Fruit fly (Drosophila melanogaster) whole organism, embryonic: ENCODE data around the gene CG10365.

Experiments
- B-H1 ChIP-seq: fragments of 200-800 bp; sonication (Bioruptor generic); IDR thresholded peaks from 3 replicates; pipeline ENCODE4 v1.3.6; 2022; ENCODE audit warnings: missing biosample characterization, missing genetic modification characterization
- B-H2 ChIP-seq: fragments of 200-800 bp; sonication (Bioruptor generic); optimal IDR thresholded peaks from 2 replicates; lab custom pipeline; 2018; ENCODE audit warnings: missing biosample characterization, mild to moderate bottlenecking, missing genetic modification characterization
- CG11093 ChIP-seq: fragments of 200-800 bp; sonication (Bioruptor generic); IDR thresholded peaks from 3 replicates; pipeline ENCODE4 v1.3.6; 2022; ENCODE audit warnings: missing biosample characterization, missing genetic modification characterization
- CG12155 ChIP-seq: fragments of 200-800 bp; sonication (Bioruptor generic); optimal IDR thresholded peaks from 3 replicates; lab custom pipeline; 2016; ENCODE audit warnings: missing biosample characterization, missing genetic modification characterization
- CG1233 ChIP-seq: fragments of 200-800 bp; sonication (Bioruptor generic); optimal IDR thresholded peaks from 4 replicates; lab custom pipeline; 2018; ENCODE audit warnings: missing biosample characterization, mild to moderate bottlenecking, missing genetic modification characterization
- CG13296 ChIP-seq: fragments of 200-800 bp; sonication (Bioruptor generic); optimal IDR thresholded peaks from 3 replicates; lab custom pipeline; 2018; ENCODE audit warnings: missing biosample characterization, mild to moderate bottlenecking, missing genetic modification characterization
- CG13424 ChIP-seq: fragments of 200-800 bp; sonication (Bioruptor generic); optimal IDR thresholded peaks from 2 replicates; lab custom pipeline; 2019; ENCODE audit warnings: missing biosample characterization, mild to moderate bottlenecking, missing genetic modification characterization, moderate library complexity
- CG15269 ChIP-seq: fragments of 200-800 bp; sonication (Bioruptor generic); optimal IDR thresholded peaks from 2 replicates; lab custom pipeline; 2018; ENCODE audit warnings: missing biosample characterization, mild to moderate bottlenecking, missing genetic modification characterization, moderate library complexity
- CG18011 ChIP-seq: fragments of 200-800 bp; sonication (Bioruptor generic); optimal IDR thresholded peaks from 2 replicates; lab custom pipeline; 2017; ENCODE audit warnings: missing biosample characterization, missing genetic modification characterization, mild to moderate bottlenecking, moderate library complexity, missing genotype
- CG2202 ChIP-seq: fragments of 200-800 bp; sonication (Bioruptor generic); optimal IDR thresholded peaks from 2 replicates; lab custom pipeline; 2018; ENCODE audit warnings: missing biosample characterization, mild to moderate bottlenecking, missing genetic modification characterization
- CG34376 ChIP-seq: fragments of 200-800 bp; sonication (Bioruptor generic); optimal IDR thresholded peaks from 2 replicates; lab custom pipeline; 2018; ENCODE audit warnings: missing biosample characterization, mild to moderate bottlenecking, missing genetic modification characterization
- CG3847 ChIP-seq: fragments of 200-800 bp; sonication (Bioruptor generic); IDR thresholded peaks from 2 replicates; pipeline ENCODE4 v1.3.6; 2022; ENCODE audit warnings: missing biosample characterization, missing genetic modification characterization
- CG4617 ChIP-seq: fragments of 200-800 bp; sonication (Bioruptor generic); optimal IDR thresholded peaks from 3 replicates; lab custom pipeline; 2016; ENCODE audit warnings: missing biosample characterization, missing genetic modification characterization, borderline replicate concordance
- CG5953 ChIP-seq: fragments of 200-800 bp; sonication (Bioruptor generic); IDR thresholded peaks from 2 replicates; pipeline ENCODE4 v1.3.6; 2022; ENCODE audit warnings: missing biosample characterization, missing genetic modification characterization
- CG6175 ChIP-seq: fragments of 200-800 bp; sonication (Bioruptor generic); IDR thresholded peaks from 3 replicates; pipeline ENCODE4 v1.3.6; 2022; ENCODE audit warnings: missing biosample characterization, missing genetic modification characterization
- CG6272 ChIP-seq: fragments of 200-800 bp; sonication (Bioruptor generic); IDR thresholded peaks from 2 replicates; pipeline ENCODE4 v1.3.6; 2022; ENCODE audit warnings: missing biosample characterization, missing genetic modification characterization
- CG6683 ChIP-seq: fragments of 200-800 bp; sonication (Bioruptor generic); optimal IDR thresholded peaks from 2 replicates; lab custom pipeline; 2017; ENCODE audit warnings: missing biosample characterization, mild to moderate bottlenecking, missing genetic modification characterization, missing genetic modification reagents
- CG6765 ChIP-seq: fragments of 200-800 bp; sonication (Bioruptor generic); optimal IDR thresholded peaks from 3 replicates; lab custom pipeline; 2017; ENCODE audit warnings: missing biosample characterization, mild to moderate bottlenecking, missing genetic modification characterization
- CG7786 ChIP-seq: fragments of 200-800 bp; sonication (Bioruptor generic); optimal IDR thresholded peaks from 2 replicates; lab custom pipeline; 2016; ENCODE audit warnings: missing biosample characterization, missing genetic modification characterization
- CG7987 ChIP-seq: fragments of 200-800 bp; sonication (Bioruptor generic); optimal IDR thresholded peaks from 2 replicates; lab custom pipeline; 2018; ENCODE audit warnings: missing biosample characterization, mild to moderate bottlenecking, missing genetic modification characterization, moderate library complexity
- CG9876 ChIP-seq: fragments of 200-800 bp; sonication (Bioruptor generic); optimal IDR thresholded peaks from 2 replicates; lab custom pipeline; 2016; ENCODE audit warnings: missing biosample characterization, missing genetic modification characterization
- CrebB ChIP-seq: fragments of 200-800 bp; sonication (Bioruptor generic); optimal IDR thresholded peaks from 3 replicates; lab custom pipeline; 2018; ENCODE audit warnings: missing biosample characterization, mild to moderate bottlenecking, missing genetic modification characterization
- D19A ChIP-seq: fragments of 200-800 bp; optimal IDR thresholded peaks from 3 replicates; lab custom pipeline; 2019; ENCODE audit warnings: missing biosample characterization, mild to moderate bottlenecking, missing genetic modification characterization, moderate library complexity
- Dip3 ChIP-seq: fragments of 200-800 bp; sonication (Bioruptor generic); optimal IDR thresholded peaks from 3 replicates; lab custom pipeline; 2016; ENCODE audit warnings: missing biosample characterization, missing genetic modification characterization
- Ets65A ChIP-seq: fragments of 200-800 bp; sonication (Bioruptor generic); peaks from one replicate; lab custom pipeline; 2016; ENCODE audit warnings: missing biosample characterization, missing genetic modification characterization
- HLH54F ChIP-seq: fragments of 200-800 bp; sonication (Bioruptor generic); optimal IDR thresholded peaks from 3 replicates; lab custom pipeline; 2016; ENCODE audit warnings: missing biosample characterization, missing genetic modification characterization
- HmgZ ChIP-seq: fragments of 200-800 bp; sonication (Bioruptor generic); optimal IDR thresholded peaks from 2 replicates; lab custom pipeline; 2018; ENCODE audit warnings: missing biosample characterization, mild to moderate bottlenecking, missing genetic modification characterization
- MBD-R2 ChIP-seq: fragments of 200-800 bp; sonication (Bioruptor generic); IDR thresholded peaks from 2 replicates; pipeline ENCODE4 v1.3.6; 2022; ENCODE audit warnings: missing biosample characterization, missing genetic modification characterization
- Mad ChIP-seq: fragments of 200-800 bp; sonication (Bioruptor generic); optimal IDR thresholded peaks from 2 replicates; lab custom pipeline; 2016; ENCODE audit warnings: missing biosample characterization, missing genetic modification characterization
- Neu2 ChIP-seq: fragments of 200-800 bp; sonication (Bioruptor generic); optimal IDR thresholded peaks from 3 replicates; lab custom pipeline; 2016; ENCODE audit warnings: missing biosample characterization, missing genetic modification characterization, borderline replicate concordance
- Nf-YC ChIP-seq: fragments of 200-800 bp; optimal IDR thresholded peaks from 3 replicates; lab custom pipeline; 2019; ENCODE audit warnings: missing biosample characterization, mild to moderate bottlenecking, missing genetic modification characterization, moderate library complexity
- Xbp1 ChIP-seq: fragments of 200-800 bp; sonication (Bioruptor generic); optimal IDR thresholded peaks from 3 replicates; lab custom pipeline; 2016; ENCODE audit warnings: missing biosample characterization, mild to moderate bottlenecking, missing genetic modification characterization
- Xrp1 ChIP-seq: fragments of 200-800 bp; sonication (Bioruptor generic); IDR thresholded peaks from 2 replicates; pipeline ENCODE4 v1.3.6; 2022; ENCODE audit warnings: missing biosample characterization, missing genetic modification characterization
- ac ChIP-seq: fragments of 200-800 bp; sonication (Bioruptor generic); optimal IDR thresholded peaks from 3 replicates; lab custom pipeline; 2017; ENCODE audit warnings: missing biosample characterization, mild to moderate bottlenecking, missing genetic modification characterization
- dysf ChIP-seq: fragments of 200-800 bp; sonication (Bioruptor generic); IDR thresholded peaks from 3 replicates; pipeline ENCODE4 v1.3.6; 2022; ENCODE audit warnings: missing biosample characterization, missing genetic modification characterization
- exex ChIP-seq: fragments of 200-800 bp; sonication (Bioruptor generic); optimal IDR thresholded peaks from 4 replicates; lab custom pipeline; 2018; ENCODE audit warnings: missing biosample characterization, mild to moderate bottlenecking, missing genetic modification characterization, moderate library complexity
- fd3F ChIP-seq: fragments of 200-800 bp; sonication (Bioruptor generic); optimal IDR thresholded peaks from 2 replicates; lab custom pipeline; 2018; ENCODE audit warnings: missing biosample characterization, mild to moderate bottlenecking, missing genetic modification characterization, moderate library complexity
- grau ChIP-seq: fragments of 200-800 bp; optimal IDR thresholded peaks from 3 replicates; lab custom pipeline; 2019; ENCODE audit warnings: missing biosample characterization, mild to moderate bottlenecking, missing genetic modification characterization, moderate library complexity
- gro ChIP-seq: fragments of 200-800 bp; sonication (Bioruptor generic); optimal IDR thresholded peaks from 2 replicates; lab custom pipeline; 2016; ENCODE audit warnings: missing biosample characterization, missing genetic modification characterization
- h ChIP-seq: fragments of >200 bp; optimal IDR thresholded peaks from 2 replicates; lab custom pipeline; 2017
- maf-S ChIP-seq: fragments of 200-800 bp; sonication (Bioruptor generic); optimal IDR thresholded peaks from 2 replicates; lab custom pipeline; 2016; ENCODE audit warnings: missing biosample characterization, missing genetic modification characterization
- nerfin-2 ChIP-seq: fragments of 200-800 bp; sonication (Bioruptor generic); IDR thresholded peaks from 2 replicates; pipeline ENCODE4 v1.3.6; 2022; ENCODE audit warnings: missing biosample characterization, missing genetic modification characterization; ENCODE audit not compliant: partially characterized antibody
- org-1 ChIP-seq: fragments of 200-800 bp; sonication (Bioruptor generic); optimal IDR thresholded peaks from 2 replicates; lab custom pipeline; 2017; ENCODE audit warnings: missing biosample characterization, missing genetic modification characterization
- pho ChIP-seq: fragments of 200-800 bp; sonication (Bioruptor generic); optimal IDR thresholded peaks from 2 replicates; lab custom pipeline; 2016; ENCODE audit warnings: missing biosample characterization, missing genetic modification characterization
- prd ChIP-seq, 3 experiments: fragments of >200 bp in 2 of 3; fragments of 200-800 bp in 1 of 3; sonication (Bioruptor generic) in 1 of 3; optimal IDR thresholded peaks in 2 of 3; IDR thresholded peaks in 1 of 3; 2 replicates in 2 of 3; 3 replicates in 1 of 3; pipeline versions ENCODE4 v1.3.6 to Lab custom; 2017 to 2022; ENCODE audit warnings: missing biosample characterization in 1 of 3, missing genetic modification characterization in 1 of 3
- row ChIP-seq: fragments of 200-800 bp; sonication (Bioruptor generic); IDR thresholded peaks from 3 replicates; pipeline ENCODE4 v1.3.6; 2022; ENCODE audit warnings: missing biosample characterization, missing genetic modification characterization
- slou ChIP-seq: fragments of 200-800 bp; sonication (Bioruptor generic); optimal IDR thresholded peaks from 3 replicates; lab custom pipeline; 2016; ENCODE audit warnings: missing biosample characterization, missing genetic modification characterization
- stwl ChIP-seq: fragments of 200-800 bp; sonication (Bioruptor generic); optimal IDR thresholded peaks from 3 replicates; lab custom pipeline; 2018; ENCODE audit warnings: missing biosample characterization, mild to moderate bottlenecking, missing genetic modification characterization, moderate library complexity
- tup ChIP-seq: fragments of 200-800 bp; sonication (Bioruptor generic); optimal IDR thresholded peaks from 2 replicates; lab custom pipeline; 2016; ENCODE audit warnings: missing biosample characterization, mild to moderate bottlenecking, missing genetic modification characterization, moderate library complexity
- tx ChIP-seq: fragments of 200-800 bp; sonication (Bioruptor generic); optimal IDR thresholded peaks from 2 replicates; lab custom pipeline; 2016; ENCODE audit warnings: missing biosample characterization, missing genetic modification characterization
- wdn ChIP-seq: fragments of 200-800 bp; sonication (Bioruptor generic); IDR thresholded peaks from 2 replicates; pipeline ENCODE4 v1.3.6; 2022; ENCODE audit warnings: missing biosample characterization, missing genetic modification characterization

The CG10365 gene

DNA sequence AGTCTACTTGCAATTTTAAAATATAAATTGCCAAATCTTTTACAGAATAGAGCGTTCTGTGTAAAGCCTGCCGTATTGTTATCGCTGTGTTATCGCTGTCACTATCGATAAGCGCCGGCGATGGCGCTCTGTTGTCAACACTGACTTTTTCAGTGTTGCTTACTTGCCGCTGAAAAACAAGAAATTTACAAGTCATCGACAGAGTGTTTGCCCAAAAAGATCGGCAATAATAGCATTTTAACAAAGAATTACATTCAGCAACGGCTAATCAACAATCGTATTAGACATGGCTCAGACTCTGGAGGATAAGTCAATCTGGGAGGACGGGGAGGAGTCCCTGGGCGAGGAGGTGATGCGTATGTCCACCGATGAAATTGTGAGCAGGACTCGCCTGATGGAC, 29.6 kb downstream of the CG10365 start, which contains the start of the genes RanBP3 and Rpt5 (continued):
- peak; percentile 75 for TF ChIP-seq pho (GFP tag; lab: Kevin White, UChicago)
- peak; percentile 49 for TF ChIP-seq CrebB (tag; lab: Kevin White, UChicago)
- peak; percentile 41 for TF ChIP-seq grau (tag; lab: Kevin White, UChicago)
- no peak for TF ChIP-seq Nf-YC (tag; lab: Kevin White, UChicago)
- no peak for TF ChIP-seq CG15269 (tag; lab: Kevin White, UChicago)
- peak; percentile 35; the same call in 1 of the 3 replicates for TF ChIP-seq dysf (GFP tag; lab: Robert Waterston, UW)
- TF ChIP-seq Xrp1 (GFP tag; lab: Robert Waterston, UW): no peak
- no peak for TF ChIP-seq tup (GFP tag; lab: Kevin White, UChicago)
- no peak for TF ChIP-seq fd3F (GFP tag; lab: Kevin White, UChicago)
- no peak for TF ChIP-seq org-1 (GFP tag; lab: Kevin White, UChicago)
- peak; percentile 70 for TF ChIP-seq gro
- peak; percentile 27 for TF ChIP-seq CG1233 (GFP tag; lab: Kevin White, UChicago)
- TF ChIP-seq B-H1 (GFP tag; lab: Robert Waterston, UW): no peak
- TF ChIP-seq CG6272 (GFP tag; lab: Robert Waterston, UW): peak; percentile 38; the same call in 1 of the 2 replicates
- TF ChIP-seq h: no peak
- peak; percentile 69 for TF ChIP-seq Dip3 (GFP tag; lab: Kevin White, UChicago)
- peak; percentile 59 for TF ChIP-seq CG34376
- TF ChIP-seq CG7786 (GFP tag; lab: Kevin White, UChicago): peak; percentile 65
- TF ChIP-seq CG7987 (GFP tag; lab: Kevin White, UChicago): peak; percentile 55
- no peak for TF ChIP-seq Mad (GFP tag; lab: Kevin White, UChicago)
- TF ChIP-seq CG13424 (tag; lab: Kevin White, UChicago): peak; percentile 10
- peak; percentile 45; the same call in 1 of the 2 replicates for TF ChIP-seq wdn (GFP tag; lab: Robert Waterston, UW)
- no peak for TF ChIP-seq CG2202 (tag; lab: Kevin White, UChicago)
- TF ChIP-seq CG12155 (GFP tag; lab: Kevin White, UChicago): peak; percentile 61
- TF ChIP-seq D19A (tag; lab: Kevin White, UChicago): no peak
- TF ChIP-seq Xbp1 (GFP tag; lab: Kevin White, UChicago): peak; percentile 55
- TF ChIP-seq row (GFP tag; lab: Robert Waterston, UW): peak; percentile 49; the same call in 2 of the 3 replicates
- TF ChIP-seq Ets65A (GFP tag; lab: Kevin White, UChicago): peak; percentile 91
- TF ChIP-seq MBD-R2 (GFP tag; lab: Robert Waterston, UW): peak; percentile 95
- TF ChIP-seq CG6175 (GFP tag; lab: Robert Waterston, UW): no peak; the same call in 2 of the 3 replicates
- TF ChIP-seq maf-S: peak; percentile 63
- peak; percentile 93 for TF ChIP-seq stwl
- no peak for TF ChIP-seq exex
- TF ChIP-seq prd (optimal IDR thresholded peaks at IDR 0.05; lab: Kevin White, UChicago): no peak
- peak; percentile 48; the same call in 2 of the 3 replicates for TF ChIP-seq prd (GFP tag; IDR thresholded peaks at IDR 0.05; lab: Robert Waterston, UW)
- peak; percentile 71 for TF ChIP-seq HLH54F (GFP tag; lab: Kevin White, UChicago)
- TF ChIP-seq CG11093 (GFP tag; lab: Robert Waterston, UW): no peak
- TF ChIP-seq CG9876 (GFP tag; lab: Kevin White, UChicago): no peak
- TF ChIP-seq CG6765 (GFP tag; lab: Kevin White, UChicago): peak; percentile 26
- no peak for TF ChIP-seq ac (GFP tag; lab: Kevin White, UChicago)
- TF ChIP-seq slou (GFP tag; lab: Kevin White, UChicago): no peak
- TF ChIP-seq B-H2: peak; percentile 65
- peak; percentile 89 for TF ChIP-seq HmgZ (tag; lab: Kevin White, UChicago)
- peak; percentile 75 for TF ChIP-seq nerfin-2 (GFP tag; lab: Robert Waterston, UW)
- TF ChIP-seq CG13296 (GFP tag; lab: Kevin White, UChicago): peak; percentile 49
- peak; percentile 62 for TF ChIP-seq CG18011 (GFP tag; lab: Kevin White, UChicago)
- no peak for TF ChIP-seq CG5953 (GFP tag; lab: Robert Waterston, UW)
- peak; percentile 76 for TF ChIP-seq CG3847 (GFP tag; lab: Robert Waterston, UW)
- TF ChIP-seq Neu2: peak; percentile 33
- peak; percentile 44 for TF ChIP-seq tx
- TF ChIP-seq CG4617: peak; percentile 96
- peak; percentile 33 for TF ChIP-seq CG6683
